Fruit fly (Drosophila melanogaster) whole organism, embryonic: ENCODE data around the gene Ypel.

Experiments
- Atf3 ChIP-seq: fragments of 200-800 bp; sonication (Bioruptor generic); optimal IDR thresholded peaks from 3 replicates; lab custom pipeline; 2016; ENCODE audit warnings: missing biosample characterization, missing genetic modification characterization
- Atf6 ChIP-seq: fragments of 200-800 bp; sonication (Bioruptor generic); IDR thresholded peaks from 2 replicates; pipeline ENCODE4 v1.3.6; 2022; ENCODE audit warnings: missing biosample characterization, missing genetic modification characterization
- Bgb ChIP-seq: fragments of 200-800 bp; sonication (Bioruptor generic); IDR thresholded peaks from 2 replicates; pipeline ENCODE4 v1.3.6; 2022; ENCODE audit warnings: missing biosample characterization, missing genetic modification characterization; ENCODE audit not compliant: partially characterized antibody
- C15 ChIP-seq: fragments of 200-800 bp; sonication (Bioruptor generic); IDR thresholded peaks from 3 replicates; pipeline ENCODE4 v1.3.6; 2022; ENCODE audit warnings: missing biosample characterization, missing genetic modification characterization
- CG10431 ChIP-seq: fragments of 200-800 bp; sonication (Bioruptor generic); optimal IDR thresholded peaks from 3 replicates; lab custom pipeline; 2018; ENCODE audit warnings: missing biosample characterization, mild to moderate bottlenecking, missing genetic modification characterization
- CG11560 ChIP-seq: fragments of 200-800 bp; sonication (Bioruptor generic); IDR thresholded peaks from 3 replicates; pipeline ENCODE4 v1.3.6; 2022; ENCODE audit warnings: missing biosample characterization, missing genetic modification characterization
- CG11695 ChIP-seq: fragments of 200-800 bp; sonication (Bioruptor generic); IDR thresholded peaks from 3 replicates; pipeline ENCODE4 v1.3.6; 2022; ENCODE audit warnings: missing biosample characterization, missing genetic modification characterization
- CG12659 ChIP-seq: fragments of 200-800 bp; sonication (Bioruptor generic); optimal IDR thresholded peaks from 3 replicates; lab custom pipeline; 2017; ENCODE audit warnings: mild to moderate bottlenecking, missing biosample characterization, missing genetic modification reagents, missing genetic modification characterization
- CG13624 ChIP-seq: fragments of 200-800 bp; sonication (Bioruptor generic); optimal IDR thresholded peaks from 2 replicates; lab custom pipeline; 2016; ENCODE audit warnings: missing biosample characterization, missing genetic modification characterization
- CG14441 ChIP-seq: fragments of 200-800 bp; sonication (Bioruptor generic); IDR thresholded peaks from 2 replicates; pipeline ENCODE4 v1.3.6; 2022; ENCODE audit warnings: missing biosample characterization, missing genetic modification characterization
- CG14860 ChIP-seq: fragments of 200-800 bp; sonication (Bioruptor generic); IDR thresholded peaks from 3 replicates; pipeline ENCODE4 v1.3.6; 2022; ENCODE audit warnings: missing biosample characterization, missing genetic modification characterization; ENCODE audit not compliant: partially characterized antibody
- CG15011 ChIP-seq: fragments of 200-800 bp; sonication (Bioruptor generic); optimal IDR thresholded peaks from 3 replicates; lab custom pipeline; 2018; ENCODE audit warnings: missing biosample characterization, mild to moderate bottlenecking, missing genetic modification characterization
- CG1602 ChIP-seq: fragments of 200-800 bp; sonication (Bioruptor generic); optimal IDR thresholded peaks from 3 replicates; lab custom pipeline; 2016; ENCODE audit warnings: missing biosample characterization, missing genetic modification characterization
- CG17359 ChIP-seq: fragments of 200-800 bp; sonication (Bioruptor generic); optimal IDR thresholded peaks from 3 replicates; lab custom pipeline; 2018; ENCODE audit warnings: missing biosample characterization, mild to moderate bottlenecking, missing genetic modification characterization, moderate library complexity
- CG18599 ChIP-seq: fragments of 200-800 bp; sonication (Bioruptor generic); optimal IDR thresholded peaks from 3 replicates; lab custom pipeline; 2017; ENCODE audit warnings: missing biosample characterization, missing genetic modification characterization, mild to moderate bottlenecking, moderate library complexity, missing genetic modification reagents
- CG2116 ChIP-seq: fragments of 200-800 bp; sonication (Bioruptor generic); optimal IDR thresholded peaks from 3 replicates; lab custom pipeline; 2018; ENCODE audit warnings: missing biosample characterization, mild to moderate bottlenecking, missing genetic modification characterization
- CG2199 ChIP-seq: fragments of 200-800 bp; sonication (Bioruptor generic); IDR thresholded peaks from 3 replicates; pipeline ENCODE4 v1.3.6; 2022; ENCODE audit warnings: missing biosample characterization, missing genetic modification characterization
- CG2678 ChIP-seq: fragments of 200-800 bp; sonication (Bioruptor generic); optimal IDR thresholded peaks from 3 replicates; lab custom pipeline; 2019; ENCODE audit warnings: missing biosample characterization, mild to moderate bottlenecking, missing genetic modification characterization, moderate library complexity
- CG32767 ChIP-seq: fragments of 200-800 bp; sonication (Bioruptor generic); IDR thresholded peaks from 2 replicates; pipeline ENCODE4 v1.3.6; 2022; ENCODE audit warnings: missing biosample characterization, missing genetic modification characterization
- CG34422 ChIP-seq: fragments of 200-800 bp; sonication (Bioruptor generic); IDR thresholded peaks from 3 replicates; pipeline ENCODE4 v1.3.6; 2022; ENCODE audit warnings: missing biosample characterization, missing genetic modification characterization
- CG42726 ChIP-seq: fragments of 200-800 bp; sonication (Bioruptor generic); IDR thresholded peaks from 2 replicates; pipeline ENCODE4 v1.3.6; 2022; ENCODE audit warnings: missing biosample characterization, missing genetic modification characterization; ENCODE audit not compliant: partially characterized antibody
- CG6854 ChIP-seq: fragments of 200-800 bp; sonication (Bioruptor generic); optimal IDR thresholded peaks from 3 replicates; lab custom pipeline; 2017; ENCODE audit warnings: missing biosample characterization, mild to moderate bottlenecking, missing genetic modification characterization
- CG7372 ChIP-seq: fragments of 200-800 bp; sonication (Bioruptor generic); IDR thresholded peaks from 2 replicates; pipeline ENCODE4 v1.3.6; 2022; ENCODE audit warnings: missing biosample characterization, missing genetic modification characterization
- CG9797 ChIP-seq: fragments of 200-800 bp; sonication (Bioruptor generic); optimal IDR thresholded peaks from 3 replicates; lab custom pipeline; 2018; ENCODE audit warnings: missing biosample characterization, mild to moderate bottlenecking, missing genetic modification characterization
- CTCF ChIP-seq: fragments of 200-800 bp; sonication (Bioruptor generic); optimal IDR thresholded peaks from 2 replicates; lab custom pipeline; 2017; ENCODE audit warnings: missing biosample characterization, mild to moderate bottlenecking, missing genetic modification characterization, moderate library complexity
- CoRest ChIP-seq: fragments of 200-800 bp; sonication (Bioruptor generic); optimal IDR thresholded peaks from 3 replicates; lab custom pipeline; 2018; ENCODE audit warnings: missing biosample characterization, mild to moderate bottlenecking, missing genetic modification characterization, moderate library complexity
- Dek ChIP-seq: fragments of 200-800 bp; sonication (Bioruptor generic); optimal IDR thresholded peaks from 3 replicates; lab custom pipeline; 2019; ENCODE audit warnings: missing biosample characterization, mild to moderate bottlenecking, missing genetic modification characterization, moderate library complexity
- Elba2 ChIP-seq: fragments of 200-800 bp; sonication (Bioruptor generic); optimal IDR thresholded peaks from 3 replicates; lab custom pipeline; 2016; ENCODE audit warnings: missing biosample characterization, missing genetic modification characterization
- Ets65A ChIP-seq: fragments of 200-800 bp; sonication (Bioruptor generic); peaks from one replicate; lab custom pipeline; 2016; ENCODE audit warnings: missing biosample characterization, missing genetic modification characterization
- H15 ChIP-seq: fragments of 200-800 bp; sonication (Bioruptor generic); IDR thresholded peaks from 3 replicates; pipeline ENCODE4 v1.3.6; 2022; ENCODE audit warnings: missing biosample characterization, missing genetic modification characterization
- Jarid2 ChIP-seq: fragments of 200-800 bp; sonication (Bioruptor generic); optimal IDR thresholded peaks from 3 replicates; lab custom pipeline; 2017; ENCODE audit warnings: mild to moderate bottlenecking, missing biosample characterization, missing genetic modification reagents, missing genetic modification characterization
- NC2α ChIP-seq: fragments of 200-800 bp; sonication (Bioruptor generic); optimal IDR thresholded peaks from 2 replicates; lab custom pipeline; 2016; ENCODE audit warnings: missing biosample characterization, missing genetic modification characterization
- Nf-YA ChIP-seq: fragments of 200-800 bp; sonication (Bioruptor generic); IDR thresholded peaks from 2 replicates; pipeline ENCODE4 v1.3.6; 2022; ENCODE audit warnings: missing biosample characterization, missing genetic modification characterization
- Taf1 ChIP-seq: fragments of 200-800 bp; sonication (Bioruptor generic); IDR thresholded peaks from 2 replicates; pipeline ENCODE4 v1.3.6; 2022; ENCODE audit warnings: missing biosample characterization, missing genetic modification characterization
- Vsx1 ChIP-seq: fragments of 200-800 bp; sonication (Bioruptor generic); optimal IDR thresholded peaks from 2 replicates; lab custom pipeline; 2017; ENCODE audit warnings: missing biosample characterization, mild to moderate bottlenecking, missing genetic modification characterization, missing genetic modification reagents
- cg ChIP-seq: fragments of 200-800 bp; sonication (Bioruptor generic); optimal IDR thresholded peaks from 3 replicates; lab custom pipeline; 2019; ENCODE audit warnings: missing biosample characterization, mild to moderate bottlenecking, missing genetic modification characterization, moderate library complexity
- chinmo ChIP-seq: fragments of 200-800 bp; sonication (Bioruptor generic); IDR thresholded peaks from 4 replicates; pipeline ENCODE4 v1.3.6; 2022; ENCODE audit warnings: missing biosample characterization, missing genetic modification characterization; ENCODE audit not compliant: partially characterized antibody
- ci ChIP-seq: fragments of 200-800 bp; sonication (Bioruptor generic); IDR thresholded peaks from 3 replicates; pipeline ENCODE4 v1.3.6; 2022; ENCODE audit warnings: missing biosample characterization, missing genetic modification characterization
- dan ChIP-seq: fragments of 200-800 bp; sonication (Bioruptor generic); IDR thresholded peaks from 2 replicates; pipeline ENCODE4 v1.3.6; 2022; ENCODE audit warnings: missing biosample characterization, missing genetic modification characterization
- gcm2 ChIP-seq: fragments of 200-800 bp; sonication (Bioruptor generic); optimal IDR thresholded peaks from 2 replicates; lab custom pipeline; 2016; ENCODE audit warnings: missing biosample characterization, missing genetic modification characterization
- jigr1 ChIP-seq: fragments of 200-800 bp; sonication (Bioruptor generic); IDR thresholded peaks from 3 replicates; pipeline ENCODE4 v1.3.6; 2022; ENCODE audit warnings: missing biosample characterization, missing genetic modification characterization
- jing ChIP-seq: fragments of 200-800 bp; sonication (Bioruptor generic); optimal IDR thresholded peaks from 2 replicates; lab custom pipeline; 2018; ENCODE audit warnings: missing biosample characterization, mild to moderate bottlenecking, missing genetic modification characterization
- kay ChIP-seq: fragments of 200-800 bp; sonication (Bioruptor generic); optimal IDR thresholded peaks from 2 replicates; lab custom pipeline; 2016; ENCODE audit warnings: missing biosample characterization, missing genetic modification characterization
- klu ChIP-seq: fragments of 200-800 bp; sonication (Bioruptor generic); IDR thresholded peaks from 2 replicates; pipeline ENCODE4 v1.3.6; 2022; ENCODE audit warnings: missing biosample characterization, missing genetic modification characterization
- nerfin-1 ChIP-seq: fragments of 200-800 bp; sonication (Bioruptor generic); optimal IDR thresholded peaks from 3 replicates; lab custom pipeline; 2019; ENCODE audit warnings: missing biosample characterization, mild to moderate bottlenecking, missing genetic modification characterization, moderate library complexity
- nerfin-2 ChIP-seq: fragments of 200-800 bp; sonication (Bioruptor generic); IDR thresholded peaks from 2 replicates; pipeline ENCODE4 v1.3.6; 2022; ENCODE audit warnings: missing biosample characterization, missing genetic modification characterization; ENCODE audit not compliant: partially characterized antibody
- run ChIP-seq: fragments of 200-800 bp; sonication (Bioruptor generic); optimal IDR thresholded peaks from 3 replicates; lab custom pipeline; 2018; ENCODE audit warnings: missing biosample characterization, mild to moderate bottlenecking, missing genetic modification characterization
- salm ChIP-seq: fragments of 200-800 bp; sonication (Bioruptor generic); optimal IDR thresholded peaks from 2 replicates; lab custom pipeline; 2018; ENCODE audit warnings: missing biosample characterization, mild to moderate bottlenecking, missing genetic modification characterization
- sens ChIP-seq: fragments of 200-800 bp; sonication (Bioruptor generic); peaks from one replicate; lab custom pipeline; 2016; ENCODE audit warnings: missing biosample characterization, missing genetic modification characterization
- seq ChIP-seq: fragments of 200-800 bp; sonication (Bioruptor generic); IDR thresholded peaks from 2 replicates; pipeline ENCODE4 v1.3.6; 2022; ENCODE audit warnings: missing biosample characterization, missing genetic modification characterization
- tx ChIP-seq: fragments of 200-800 bp; sonication (Bioruptor generic); optimal IDR thresholded peaks from 2 replicates; lab custom pipeline; 2016; ENCODE audit warnings: missing biosample characterization, missing genetic modification characterization
- z ChIP-seq: fragments of 200-800 bp; sonication (Bioruptor generic); IDR thresholded peaks from 3 replicates; pipeline ENCODE4 v1.3.6; 2022; ENCODE audit warnings: missing biosample characterization, missing genetic modification characterization
- zen ChIP-seq: fragments of 200-800 bp; sonication (Bioruptor generic); optimal IDR thresholded peaks from 3 replicates; lab custom pipeline; 2018; ENCODE audit warnings: missing biosample characterization, mild to moderate bottlenecking, missing genetic modification characterization, moderate library complexity

The Ypel gene

DNA sequence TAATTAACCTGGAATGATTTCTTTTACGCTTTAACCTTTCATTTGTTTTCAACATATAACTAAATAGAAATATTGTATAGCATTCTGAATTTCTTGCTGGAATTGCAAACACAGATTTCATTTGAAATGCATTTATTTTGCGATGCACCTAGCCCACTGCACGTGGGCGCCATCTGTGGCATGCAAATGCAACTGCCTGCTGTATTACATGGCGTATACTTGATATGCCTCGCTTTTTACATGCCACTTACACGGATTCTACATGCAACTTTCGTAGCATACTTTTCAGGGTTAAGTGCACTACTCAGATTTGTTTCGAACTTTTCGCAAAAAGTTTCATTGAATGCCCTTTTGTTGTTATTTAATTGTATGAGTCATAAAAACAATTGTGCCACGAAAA is 40.6 kb upstream of the Ypel start (continued):
- TF ChIP-seq nerfin-1 (tag; lab: Kevin White, UChicago) (no peak), CG17359 (tag; lab: Kevin White, UChicago) (no peak), gcm2 (GFP tag; lab: Kevin White, UChicago) (no peak), cg (GFP tag; lab: Kevin White, UChicago) (no peak), CG2116 (GFP tag; lab: Kevin White, UChicago) (no peak), CG12659 (GFP tag; lab: Kevin White, UChicago) (no peak), sens (peak; percentile 36), CG14860 (GFP tag; lab: Robert Waterston, UW) (0 out of 3 replicates have a peak, but pooled peaks have one; percentile 11), CG1602 (GFP tag; lab: Kevin White, UChicago) (no peak), CTCF (GFP tag; lab: Kevin White, UChicago) (peak; percentile 89), CoRest (tag; lab: Kevin White, UChicago) (peak; percentile 12), Ets65A (GFP tag; lab: Kevin White, UChicago) (peak; percentile 24), CG32767 (no peak), CG13624 (GFP tag; lab: Kevin White, UChicago) (no peak), CG2678 (no peak), NC2α (no peak), zen (tag; lab: Kevin White, UChicago) (no peak), CG14441 (GFP tag; lab: Robert Waterston, UW) (no peak), Jarid2 (no peak), Taf1 (GFP tag; lab: Robert Waterston, UW) (no peak), CG18599 (GFP tag; lab: Kevin White, UChicago) (no peak), H15 (GFP tag; lab: Robert Waterston, UW) (no peak), Atf6 (GFP tag; lab: Robert Waterston, UW) (no peak), CG15011 (GFP tag; lab: Kevin White, UChicago) (no peak), run (no peak), Atf3 (GFP tag; lab: Kevin White, UChicago) (no peak), kay (GFP tag; lab: Kevin White, UChicago) (no peak), Dek (no peak), CG11695 (GFP tag; lab: Robert Waterston, UW) (no peak), CG2199 (no peak), nerfin-2 (GFP tag; lab: Robert Waterston, UW) (no peak), CG9797 (GFP tag; lab: Kevin White, UChicago) (no peak), CG11560 (no peak), chinmo (GFP tag; lab: Robert Waterston, UW) (no peak), Elba2 (no peak), CG34422 (no peak), jing (GFP tag; lab: Kevin White, UChicago) (no peak), Vsx1 (no peak), Nf-YA (GFP tag; lab: Robert Waterston, UW) (no peak), CG42726 (GFP tag; lab: Robert Waterston, UW) (peak; percentile 32; the same call in 1 of the 2 replicates), klu (GFP tag; lab: Robert Waterston, UW) (no peak), CG6854 (no peak), seq (GFP tag; lab: Robert Waterston, UW) (no peak), CG10431 (GFP tag; lab: Kevin White, UChicago) (no peak), salm (tag; lab: Kevin White, UChicago) (no peak), dan (GFP tag; lab: Robert Waterston, UW) (no peak), tx (GFP tag; lab: Kevin White, UChicago) (no peak), Bgb (GFP tag; lab: Robert Waterston, UW) (peak; percentile 39), jigr1 (GFP tag; lab: Robert Waterston, UW) (no peak), ci (0 out of 3 replicates have a peak, but pooled peaks have one; percentile 32), C15 (GFP tag; lab: Robert Waterston, UW) (no peak), CG7372 (peak; percentile 72), z (GFP tag; lab: Robert Waterston, UW) (no peak)
